Fruit fly (Drosophila melanogaster) whole organism, embryonic: ENCODE measurements around the gene gry.

Source experiments
- Adf1 ChIP-seq: fragments of 200-800 bp; sonication (Bioruptor generic); IDR thresholded peaks from 2 replicates; pipeline ENCODE4 v1.3.6; 2022; ENCODE audit warnings: missing biosample characterization, missing genetic modification characterization
- BEAF-32 ChIP-seq: fragments of 200-800 bp; sonication (Bioruptor generic); optimal IDR thresholded peaks from 3 replicates; lab custom pipeline; 2017; ENCODE audit warnings: missing biosample characterization, missing genetic modification characterization, mild to moderate bottlenecking, moderate library complexity, missing genetic modification reagents
- Bteb2 ChIP-seq: fragments of 200-800 bp; sonication (Bioruptor generic); optimal IDR thresholded peaks from 2 replicates; lab custom pipeline; 2016; ENCODE audit warnings: missing biosample characterization, missing genetic modification characterization
- CG11695 ChIP-seq: fragments of 200-800 bp; sonication (Bioruptor generic); IDR thresholded peaks from 3 replicates; pipeline ENCODE4 v1.3.6; 2022; ENCODE audit warnings: missing biosample characterization, missing genetic modification characterization
- CG11696 ChIP-seq: fragments of 200-800 bp; sonication (Bioruptor generic); IDR thresholded peaks from 2 replicates; pipeline ENCODE4 v1.3.6; 2022; ENCODE audit warnings: missing biosample characterization, missing genetic modification characterization
- CG12219 ChIP-seq: fragments of 200-800 bp; sonication (Bioruptor generic); optimal IDR thresholded peaks from 3 replicates; lab custom pipeline; 2018; ENCODE audit warnings: missing biosample characterization, mild to moderate bottlenecking, missing genetic modification characterization
- CG13287 ChIP-seq: fragments of 200-800 bp; sonication (Bioruptor generic); IDR thresholded peaks from 2 replicates; pipeline ENCODE4 v1.3.6; 2022; ENCODE audit warnings: missing biosample characterization, missing genetic modification characterization; ENCODE audit not compliant: partially characterized antibody
- CG13624 ChIP-seq: fragments of 200-800 bp; sonication (Bioruptor generic); optimal IDR thresholded peaks from 2 replicates; lab custom pipeline; 2016; ENCODE audit warnings: missing biosample characterization, missing genetic modification characterization
- CG14441 ChIP-seq: fragments of 200-800 bp; sonication (Bioruptor generic); IDR thresholded peaks from 2 replicates; pipeline ENCODE4 v1.3.6; 2022; ENCODE audit warnings: missing biosample characterization, missing genetic modification characterization
- CG14667 ChIP-seq: fragments of 200-800 bp; sonication (Bioruptor generic); IDR thresholded peaks from 2 replicates; pipeline ENCODE4 v1.3.6; 2022; ENCODE audit warnings: missing biosample characterization, missing genetic modification characterization
- CG16779 ChIP-seq: fragments of 200-800 bp; sonication (Bioruptor generic); IDR thresholded peaks from 2 replicates; pipeline ENCODE4 v1.3.6; 2022; ENCODE audit warnings: missing biosample characterization, missing genetic modification characterization
- CG34376 ChIP-seq: fragments of 200-800 bp; sonication (Bioruptor generic); optimal IDR thresholded peaks from 2 replicates; lab custom pipeline; 2018; ENCODE audit warnings: missing biosample characterization, mild to moderate bottlenecking, missing genetic modification characterization
- CG4424 ChIP-seq: fragments of 200-800 bp; sonication (Bioruptor generic); optimal IDR thresholded peaks from 3 replicates; lab custom pipeline; 2016; ENCODE audit warnings: missing biosample characterization, missing genetic modification characterization
- CG6175 ChIP-seq: fragments of 200-800 bp; sonication (Bioruptor generic); IDR thresholded peaks from 3 replicates; pipeline ENCODE4 v1.3.6; 2022; ENCODE audit warnings: missing biosample characterization, missing genetic modification characterization
- CG6254 ChIP-seq: fragments of 200-800 bp; sonication (Bioruptor generic); optimal IDR thresholded peaks from 3 replicates; lab custom pipeline; 2017; ENCODE audit warnings: mild to moderate bottlenecking, missing biosample characterization, missing genetic modification reagents, missing genetic modification characterization
- CG7357 ChIP-seq: fragments of 200-800 bp; sonication (Bioruptor generic); IDR thresholded peaks from 3 replicates; pipeline ENCODE4 v1.3.6; 2022; ENCODE audit warnings: missing biosample characterization, missing genetic modification characterization
- CG7556 ChIP-seq: fragments of 200-800 bp; sonication (Bioruptor generic); optimal IDR thresholded peaks from 2 replicates; lab custom pipeline; 2017; ENCODE audit warnings: missing biosample characterization, mild to moderate bottlenecking, missing genetic modification characterization
- CG7963 ChIP-seq: fragments of 200-800 bp; sonication (Bioruptor generic); IDR thresholded peaks from 3 replicates; pipeline ENCODE4 v1.3.6; 2022; ENCODE audit warnings: missing biosample characterization, missing genetic modification characterization; ENCODE audit not compliant: partially characterized antibody
- CG7987 ChIP-seq: fragments of 200-800 bp; sonication (Bioruptor generic); optimal IDR thresholded peaks from 2 replicates; lab custom pipeline; 2018; ENCODE audit warnings: missing biosample characterization, mild to moderate bottlenecking, missing genetic modification characterization, moderate library complexity
- CG8290 ChIP-seq, 3 experiments: fragments of 200-800 bp; sonication (Bioruptor generic); optimal IDR thresholded peaks; 2 replicates each; lab custom pipeline; 2016 to 2019; ENCODE audit warnings: missing biosample characterization in 3 of 3, missing genetic modification characterization in 3 of 3, mild to moderate bottlenecking in 2 of 3, moderate library complexity in 1 of 3
- CG8478 ChIP-seq: fragments of >200 bp; optimal IDR thresholded peaks from 2 replicates; lab custom pipeline; 2018
- CG8924 ChIP-seq: fragments of 200-800 bp; optimal IDR thresholded peaks from 3 replicates; lab custom pipeline; 2019; ENCODE audit warnings: missing biosample characterization, mild to moderate bottlenecking, missing genetic modification characterization, moderate library complexity
- Dip2 ChIP-seq: fragments of 200-800 bp; sonication (Bioruptor generic); IDR thresholded peaks from 2 replicates; pipeline ENCODE4 v1.3.6; 2022; ENCODE audit warnings: missing biosample characterization, missing genetic modification characterization
- Ets97D ChIP-seq: fragments of 200-800 bp; sonication (Bioruptor generic); optimal IDR thresholded peaks from 3 replicates; lab custom pipeline; 2016; ENCODE audit warnings: missing biosample characterization, missing genetic modification characterization
- Hr39 ChIP-seq: fragments of >200 bp; optimal IDR thresholded peaks from 2 replicates; lab custom pipeline; 2017
- NC2α ChIP-seq: fragments of 200-800 bp; sonication (Bioruptor generic); optimal IDR thresholded peaks from 2 replicates; lab custom pipeline; 2016; ENCODE audit warnings: missing biosample characterization, missing genetic modification characterization
- Oli ChIP-seq: fragments of 200-800 bp; sonication (Bioruptor generic); optimal IDR thresholded peaks from 2 replicates; lab custom pipeline; 2018; ENCODE audit warnings: missing biosample characterization, mild to moderate bottlenecking, missing genetic modification characterization, moderate library complexity
- Optix ChIP-seq: fragments of 200-800 bp; sonication (Bioruptor generic); IDR thresholded peaks from 3 replicates; pipeline ENCODE4 v1.3.6; 2022; ENCODE audit warnings: missing biosample characterization, missing genetic modification characterization
- Stat92E ChIP-seq, 3 experiments: fragments of >200 bp in 2 of 3; fragments of 200-800 bp in 1 of 3; sonication (Bioruptor generic) in 1 of 3; optimal IDR thresholded peaks; 2 replicates each; lab custom pipeline; 2017 to 2019; ENCODE audit warnings: missing biosample characterization in 3 of 3, missing genetic modification characterization in 3 of 3, mild to moderate bottlenecking in 1 of 3, moderate library complexity in 1 of 3
- al ChIP-seq: fragments of 200-800 bp; sonication (Bioruptor generic); IDR thresholded peaks from 2 replicates; pipeline ENCODE4 v1.3.6; 2022; ENCODE audit warnings: missing biosample characterization, missing genetic modification characterization
- cg ChIP-seq: fragments of 200-800 bp; sonication (Bioruptor generic); optimal IDR thresholded peaks from 3 replicates; lab custom pipeline; 2019; ENCODE audit warnings: missing biosample characterization, mild to moderate bottlenecking, missing genetic modification characterization, moderate library complexity
- dmrt11E ChIP-seq: fragments of 200-800 bp; sonication (Bioruptor generic); optimal IDR thresholded peaks from 3 replicates; lab custom pipeline; 2018; ENCODE audit warnings: missing biosample characterization, mild to moderate bottlenecking, missing genetic modification characterization, moderate library complexity
- dmrt99B ChIP-seq: fragments of 200-800 bp; sonication (Bioruptor generic); optimal IDR thresholded peaks from 2 replicates; lab custom pipeline; 2018; ENCODE audit warnings: missing biosample characterization, mild to moderate bottlenecking, missing genetic modification characterization, moderate library complexity
- fru ChIP-seq: fragments of >200 bp; optimal IDR thresholded peaks from 2 replicates; lab custom pipeline; 2017
- gt ChIP-seq: fragments of 200-800 bp; sonication (Bioruptor generic); IDR thresholded peaks from 2 replicates; pipeline ENCODE4 v1.3.6; 2022; ENCODE audit warnings: missing biosample characterization, missing genetic modification characterization
- hth ChIP-seq: fragments of >200 bp; optimal IDR thresholded peaks from 2 replicates; lab custom pipeline; 2017; ENCODE audit warnings: inconsistent platforms
- jumu ChIP-seq: fragments of 200-800 bp; sonication (Bioruptor generic); optimal IDR thresholded peaks from 3 replicates; lab custom pipeline; 2016; ENCODE audit warnings: missing biosample characterization, missing genetic modification characterization
- ken ChIP-seq: fragments of 200-800 bp; sonication (Bioruptor generic); IDR thresholded peaks from 3 replicates; pipeline ENCODE4 v1.3.6; 2022; ENCODE audit warnings: missing biosample characterization, missing genetic modification characterization
- lab ChIP-seq: fragments of 200-800 bp; sonication (Bioruptor generic); optimal IDR thresholded peaks from 3 replicates; lab custom pipeline; 2017; ENCODE audit warnings: missing biosample characterization, missing genetic modification characterization, mild to moderate bottlenecking, moderate library complexity, missing genetic modification reagents
- mam ChIP-seq: fragments of 200-800 bp; sonication (Bioruptor generic); optimal IDR thresholded peaks from 3 replicates; lab custom pipeline; 2016; ENCODE audit warnings: missing biosample characterization, missing genetic modification characterization
- odd ChIP-seq: fragments of 200-800 bp; sonication (Bioruptor generic); optimal IDR thresholded peaks from 2 replicates; lab custom pipeline; 2017; ENCODE audit warnings: missing biosample characterization, mild to moderate bottlenecking, missing genetic modification characterization
- phol ChIP-seq: fragments of 200-800 bp; sonication (Bioruptor generic); optimal IDR thresholded peaks from 3 replicates; lab custom pipeline; 2018; ENCODE audit warnings: missing biosample characterization, mild to moderate bottlenecking, missing genetic modification characterization, moderate library complexity
- psq ChIP-seq: fragments of 200-800 bp; sonication (Bioruptor generic); optimal IDR thresholded peaks from 2 replicates; lab custom pipeline; 2017; ENCODE audit warnings: missing biosample characterization, missing genetic modification characterization
- sens-2 ChIP-seq: fragments of 200-800 bp; sonication (Bioruptor generic); IDR thresholded peaks from 2 replicates; pipeline ENCODE4 v1.3.6; 2022; ENCODE audit warnings: missing biosample characterization, missing genetic modification characterization
- sna ChIP-seq: fragments of 200-800 bp; sonication (Bioruptor generic); IDR thresholded peaks from 2 replicates; pipeline ENCODE4 v1.3.6; 2022; ENCODE audit warnings: missing biosample characterization, missing genetic modification characterization; ENCODE audit not compliant: partially characterized antibody
- so ChIP-seq: fragments of 200-800 bp; sonication (Bioruptor generic); IDR thresholded peaks from 3 replicates; pipeline ENCODE4 v1.3.6; 2022; ENCODE audit warnings: missing biosample characterization, missing genetic modification characterization
- sr ChIP-seq: fragments of 200-800 bp; sonication (Bioruptor generic); IDR thresholded peaks from 3 replicates; pipeline ENCODE4 v1.3.6; 2022; ENCODE audit warnings: missing biosample characterization, missing genetic modification characterization
- tin ChIP-seq: fragments of 200-800 bp; sonication (Bioruptor generic); optimal IDR thresholded peaks from 3 replicates; lab custom pipeline; 2016; ENCODE audit warnings: missing biosample characterization, missing genetic modification characterization
- yki ChIP-seq: fragments of >200 bp; optimal IDR thresholded peaks from 3 replicates; lab custom pipeline; 2018

gry gene

dm6 chr3L:3198447-3199402 is at the start of gene gry, which contains the start of gene CG32276 (continued):
- TF ChIP-seq Hr39 (lab: Kevin White, UChicago) = no peak
- TF ChIP-seq yki = no peak
- peak; percentile 87 for TF ChIP-seq lab (GFP tag; lab: Kevin White, UChicago)
- TF ChIP-seq fru (lab: Kevin White, UChicago) = no peak
- peak; percentile 35; the same call in 1 of the 2 replicates for TF ChIP-seq gt
- TF ChIP-seq dmrt99B (tag; lab: Kevin White, UChicago) = no peak
- no peak for TF ChIP-seq Adf1 (GFP tag; lab: Robert Waterston, UW)
- TF ChIP-seq CG13624 = peak; percentile 80
- no peak for TF ChIP-seq CG8478 (lab: Kevin White, UChicago)
- TF ChIP-seq CG6175 (GFP tag; lab: Robert Waterston, UW) = 0 out of 3 replicates have a peak, but pooled peaks have one; percentile 12
- peak; percentile 73 for TF ChIP-seq CG11695 (GFP tag; lab: Robert Waterston, UW)
- peak; percentile 88 for TF ChIP-seq jumu (GFP tag; lab: Kevin White, UChicago)
- TF ChIP-seq Ets97D = peak; percentile 90
- TF ChIP-seq Optix (GFP tag; lab: Robert Waterston, UW) = peak; percentile 60; the same call in 2 of the 3 replicates
- peak; percentile 73 for TF ChIP-seq al (GFP tag; lab: Robert Waterston, UW)
- TF ChIP-seq Oli (tag; lab: Kevin White, UChicago) = peak; percentile 54
- no peak for TF ChIP-seq sna (GFP tag; lab: Robert Waterston, UW)
- no peak for TF ChIP-seq CG8290 (GFP tag; optimal IDR thresholded peaks at IDR 0.05; lab: Kevin White, UChicago)
- peak in 1 of 2 experiments; percentile 15 for TF ChIP-seq CG8290 (tag; optimal IDR thresholded peaks at IDR 0.05; lab: Kevin White, UChicago)
- peak; percentile 73 for TF ChIP-seq cg (GFP tag; lab: Kevin White, UChicago)
- TF ChIP-seq CG14667 (GFP tag; lab: Robert Waterston, UW) = peak; percentile 51; the same call in 1 of the 2 replicates
- TF ChIP-seq CG4424 (GFP tag; lab: Kevin White, UChicago) = peak; percentile 85
- TF ChIP-seq sr (GFP tag; lab: Robert Waterston, UW) = no peak; the same call in 2 of the 3 replicates
- TF ChIP-seq Dip2 (GFP tag; lab: Robert Waterston, UW) = no peak
- peak; percentile 47 for TF ChIP-seq psq
- peak; percentile 63; the same call in 1 of the 2 replicates for TF ChIP-seq CG13287 (GFP tag; lab: Robert Waterston, UW)
- TF ChIP-seq so (GFP tag; lab: Robert Waterston, UW) = no peak
- peak; percentile 60 for TF ChIP-seq CG7556 (GFP tag; lab: Kevin White, UChicago)
- TF ChIP-seq phol = peak; percentile 90
- no peak for TF ChIP-seq NC2α (GFP tag; lab: Kevin White, UChicago)
- TF ChIP-seq Bteb2 (GFP tag; lab: Kevin White, UChicago) = peak; percentile 79
- no peak for TF ChIP-seq hth
- TF ChIP-seq CG11696 (GFP tag; lab: Robert Waterston, UW) = no peak
- TF ChIP-seq CG34376 = peak; percentile 75
- peak; percentile 51 for TF ChIP-seq CG12219
- TF ChIP-seq CG14441 (GFP tag; lab: Robert Waterston, UW) = peak; percentile 60
- no peak for TF ChIP-seq odd (GFP tag; lab: Kevin White, UChicago)
- TF ChIP-seq CG7987 (GFP tag; lab: Kevin White, UChicago) = peak; percentile 74
- TF ChIP-seq dmrt11E (tag; lab: Kevin White, UChicago) = peak; percentile 67
- TF ChIP-seq mam (GFP tag; lab: Kevin White, UChicago) = peak; percentile 79
- no peak for TF ChIP-seq CG7963
- peak; percentile 46; the same call in 1 of the 3 replicates for TF ChIP-seq CG7357 (GFP tag; lab: Robert Waterston, UW)
- no peak for TF ChIP-seq CG6254
- peak; percentile 82 for TF ChIP-seq CG8924
- TF ChIP-seq sens-2 (GFP tag; lab: Robert Waterston, UW) = peak; percentile 55; the same call in 1 of the 2 replicates
- peak; percentile 85 for TF ChIP-seq tin
- peak in 1 of 3 experiments; percentile 54 for TF ChIP-seq Stat92E (GFP tag; optimal IDR thresholded peaks at IDR 0.05; lab: Kevin White, UChicago)
- peak; percentile 54; the same call in 1 of the 3 replicates for TF ChIP-seq ken (GFP tag; lab: Robert Waterston, UW)
- TF ChIP-seq CG16779 (GFP tag; lab: Robert Waterston, UW) = no peak
- peak; percentile 67 for TF ChIP-seq BEAF-32 (GFP tag; lab: Kevin White, UChicago)
